Fruit fly (Drosophila melanogaster): ENCODE results near the gene ppk8.

DNA sequence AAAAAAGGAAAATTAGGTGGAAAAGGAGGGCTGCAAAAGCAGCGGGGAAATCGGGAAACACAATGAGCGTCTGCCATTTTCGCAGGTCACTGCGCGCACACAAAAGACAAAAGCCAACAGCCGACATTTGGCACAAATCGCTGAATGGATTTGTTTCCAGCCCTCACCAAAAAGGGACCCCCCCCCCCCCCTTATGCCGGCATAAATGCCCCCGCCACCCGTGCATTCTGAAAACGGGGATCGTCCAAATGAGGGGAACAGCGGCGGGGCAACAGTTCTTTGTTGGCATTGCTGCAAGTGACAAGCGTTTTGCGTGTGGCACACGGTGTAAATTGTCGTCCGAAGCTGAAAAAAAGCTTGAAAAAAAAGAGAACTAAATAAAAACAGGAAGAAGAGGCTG, at the start of gene ppk8:
- TF ChIP-seq CTCF (optimal IDR thresholded peaks at IDR 0.05): no peak
- TF ChIP-seq CG8478 (optimal IDR thresholded peaks at IDR 0.05): no peak

All from S2 (cell line).